Fruit fly (Drosophila melanogaster): Measurements from ENCODE around the gene TyrRII.

TyrRII gene

dm6 chr3R:17710900-17711645 is 25.3 kb upstream of the TyrRII start (continued):
- no peak for TF ChIP-seq pdm3 (GFP tag; optimal IDR thresholded peaks at IDR 0.05)
- peak; percentile 19 for TF ChIP-seq Met (GFP tag; optimal IDR thresholded peaks at IDR 0.05)
- no peak for TF ChIP-seq Lpt (GFP tag; optimal IDR thresholded peaks at IDR 0.05)
- no peak for TF ChIP-seq CG7368 (GFP tag; optimal IDR thresholded peaks at IDR 0.05)
- no peak for TF ChIP-seq CG11762 (GFP tag; optimal IDR thresholded peaks at IDR 0.05; ENCODE audit: insufficient read depth)
- no peak for TF ChIP-seq CG15336 (GFP tag; IDR thresholded peaks at IDR 0.05)
- no peak for TF ChIP-seq CG4318 (GFP tag; optimal IDR thresholded peaks at IDR 0.05)

dm6 chr3R:17711646-17711975 is 24.8 kb upstream of the TyrRII start:
- TF ChIP-seq dsx (GFP tag; optimal IDR thresholded peaks at IDR 0.05; ENCODE audit: poor library complexity, severe bottlenecking) (peak; percentile 52), svp (GFP tag) (no peak)

dm6 chr3R:17712623-17713521 is 23.5 kb upstream of the TyrRII start:
- TF ChIP-seq eg (GFP tag; IDR thresholded peaks at IDR 0.05) (peak; percentile 42; the same call in 1 of the 3 replicates), dsx (GFP tag; optimal IDR thresholded peaks at IDR 0.05; ENCODE audit: poor library complexity, severe bottlenecking) (peak; percentile 27), CG6163 (GFP tag; IDR thresholded peaks at IDR 0.05) (0 out of 3 replicates have a peak, but pooled peaks have one; percentile 12), ss (GFP tag; optimal IDR thresholded peaks at IDR 0.05) (peak; percentile 7 to 44), Sox102F (GFP tag; optimal IDR thresholded peaks at IDR 0.05) (peak; percentile 7), Eip75B (GFP tag; optimal IDR thresholded peaks at IDR 0.05) (peak; percentile 20), CG8119 (GFP tag; IDR thresholded peaks at IDR 0.05) (0 out of 3 replicates have a peak, but pooled peaks have one; percentile 17), Sox14 (GFP tag; optimal IDR thresholded peaks at IDR 0.05) (peak; percentile 57), CG11294 (GFP tag; IDR thresholded peaks at IDR 0.05) (no peak), Eip78C (GFP tag) (peak; percentile 53), vri (GFP tag; optimal IDR thresholded peaks at IDR 0.05) (peak; percentile 63), fkh (GFP tag; optimal IDR thresholded peaks at IDR 0.05) (peak; percentile 71), svp (GFP tag) (peak; percentile 83), Blimp-1 (GFP tag; optimal IDR thresholded peaks at IDR 0.05) (no peak), salr (GFP tag; optimal IDR thresholded peaks at IDR 0.05) (no peak), esn (GFP tag; optimal IDR thresholded peaks at IDR 0.05) (peak; percentile 9), fd85E (GFP tag; optimal IDR thresholded peaks at IDR 0.05) (no peak), Sox15 (GFP tag; optimal IDR thresholded peaks at IDR 0.05) (no peak)

- TF ChIP-seq CG8319 (GFP tag; optimal IDR thresholded peaks at IDR 0.05) (no peak), achi (GFP tag; optimal IDR thresholded peaks at IDR 0.05) (no peak), acj6 (GFP tag; optimal IDR thresholded peaks at IDR 0.05) (no peak), CG32006 (GFP tag; optimal IDR thresholded peaks at IDR 0.05) (no peak), CG1621 (tag; optimal IDR thresholded peaks at IDR 0.05) (peak; percentile 1), dsx (GFP tag; optimal IDR thresholded peaks at IDR 0.05; ENCODE audit: poor library complexity, severe bottlenecking) (peak; percentile 35), svp (GFP tag) (peak; percentile 71), CG16779 (tag; optimal IDR thresholded peaks at IDR 0.05) (no peak), Hr39 (GFP tag; optimal IDR thresholded peaks at IDR 0.05) (no peak), CG4318 (GFP tag; optimal IDR thresholded peaks at IDR 0.05) (no peak), Gug (GFP tag; IDR thresholded peaks at IDR 0.05) (no peak), CG8632 (GFP tag; optimal IDR thresholded peaks at IDR 0.05) (no peak), eg (GFP tag; IDR thresholded peaks at IDR 0.05) (no peak), Hr38 (GFP tag; optimal IDR thresholded peaks at IDR 0.05) (no peak), pdm3 (GFP tag; optimal IDR thresholded peaks at IDR 0.05) (no peak), fkh (GFP tag; optimal IDR thresholded peaks at IDR 0.05) (no peak), CG10631 (GFP tag; optimal IDR thresholded peaks at IDR 0.05) (no peak), CG6854 (GFP tag; optimal IDR thresholded peaks at IDR 0.05) (peak; percentile 8), CG11294 (GFP tag; IDR thresholded peaks at IDR 0.05) (no peak), CG15336 (GFP tag; IDR thresholded peaks at IDR 0.05) (no peak), vri (GFP tag; optimal IDR thresholded peaks at IDR 0.05) (no peak), Sox102F (GFP tag; optimal IDR thresholded peaks at IDR 0.05) (no peak), ss (GFP tag; optimal IDR thresholded peaks at IDR 0.05) (no peak), topi (GFP tag; optimal IDR thresholded peaks at IDR 0.05) (no peak), CG7368 (GFP tag; optimal IDR thresholded peaks at IDR 0.05) (no peak), Eip78C (GFP tag) (no peak), Eip75B (GFP tag; optimal IDR thresholded peaks at IDR 0.05) (no peak), CG6808 (GFP tag; optimal IDR thresholded peaks at IDR 0.05) (no peak), Sox14 (GFP tag; optimal IDR thresholded peaks at IDR 0.05) (no peak), Hr4 (GFP tag; optimal IDR thresholded peaks at IDR 0.05) (no peak), CG3919 (GFP tag; optimal IDR thresholded peaks at IDR 0.05) (no peak), CG6163 (GFP tag; IDR thresholded peaks at IDR 0.05) (no peak)
Measured at dm6 chr3R:17714370-17714769, 22.0 kb upstream of the TyrRII start.
